Fruit fly (Drosophila melanogaster) whole organism, wandering third instar larva: ENCODE results near the gene Daxx.

Experiments
- OdsH ChIP-seq: fragments of 200-800 bp; sonication (Bioruptor generic); optimal IDR thresholded peaks from 2 replicates; lab custom pipeline; 2016; ENCODE audit warnings: missing biosample characterization, mild to moderate bottlenecking, missing genetic modification characterization
- ey ChIP-seq: fragments of 200-800 bp; sonication (Bioruptor generic); optimal IDR thresholded peaks from 2 replicates; lab custom pipeline; 2016; ENCODE audit warnings: missing biosample characterization, missing genetic modification characterization

DNA sequence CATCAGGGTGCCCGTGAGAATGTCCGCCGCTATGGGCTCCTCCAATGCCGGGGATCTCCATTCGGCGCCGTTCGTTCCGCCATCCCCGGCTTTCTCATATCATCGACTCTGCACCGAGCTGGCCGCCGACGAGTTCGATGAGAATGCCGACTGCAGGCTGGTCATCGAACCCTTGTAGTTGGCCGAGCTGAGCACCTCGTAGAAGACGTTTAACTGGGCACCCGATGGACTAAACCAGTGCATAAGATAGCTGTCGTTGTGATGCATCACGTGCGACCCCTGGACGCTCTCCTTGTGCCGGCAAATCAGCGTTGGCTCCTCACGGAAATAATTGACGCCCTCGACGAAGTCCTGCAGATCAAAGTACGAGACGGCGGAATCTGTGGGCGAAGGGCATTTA is 31.0 kb upstream of the Daxx start:
- TF ChIP-seq OdsH (GFP tag; lab: Kevin White, UChicago) (no peak), ey (GFP tag; lab: Kevin White, UChicago) (no peak)
